Worm (Caenorhabditis elegans) whole organism, early embryonic: ENCODE data around the gene luc-7L.

Experiments used
- ama-1 ChIP-seq: fragments of 150-350 bp; optimal IDR thresholded peaks from 2 replicates; lab custom pipeline; 2014
- ets-7 ChIP-seq: sonication (generic microtip); optimal IDR thresholded peaks from 2 replicates; lab custom pipeline; 2016; ENCODE audit warnings: missing genotype, missing genetic modification characterization, missing compliant biosample characterization

ce11 chrII:7678512-7678911 is 28.8 kb downstream of the luc-7L start:
- no peak for TF ChIP-seq ama-1 (lab: Kevin White, UChicago)
- TF ChIP-seq ets-7 (tag; lab: Kevin White, UChicago), result no peak
